Worm (Caenorhabditis elegans) whole organism, midembryonic: Measurements from ENCODE around the gene prdm-14.

Source experiments
- cog-1 ChIP-seq: sonication (generic microtip); optimal IDR thresholded peaks from 2 replicates; lab custom pipeline; 2016; ENCODE audit warnings: missing genetic modification characterization, missing compliant biosample characterization
- flt-1 ChIP-seq: fragments of 200-800 bp; sonication (Bioruptor generic); IDR thresholded peaks from 2 replicates; pipeline ENCODE4 v1.3.6; 2022; ENCODE audit warnings: missing genetic modification characterization, missing compliant biosample characterization
- ref-1 ChIP-seq: fragments of 200-800 bp; sonication (Bioruptor generic); conservative IDR thresholded peaks from 2 replicates; pipeline ENCODE4 v1.3.6; 2022; ENCODE audit warnings: missing genetic modification reagents, missing genetic modification characterization, missing compliant biosample characterization
- tab-1 ChIP-seq: fragments of 200-800 bp; sonication (Bioruptor generic); IDR thresholded peaks from 2 replicates; pipeline ENCODE4 v1.3.6; 2022; ENCODE audit warnings: missing genetic modification characterization, missing compliant biosample characterization

DNA sequence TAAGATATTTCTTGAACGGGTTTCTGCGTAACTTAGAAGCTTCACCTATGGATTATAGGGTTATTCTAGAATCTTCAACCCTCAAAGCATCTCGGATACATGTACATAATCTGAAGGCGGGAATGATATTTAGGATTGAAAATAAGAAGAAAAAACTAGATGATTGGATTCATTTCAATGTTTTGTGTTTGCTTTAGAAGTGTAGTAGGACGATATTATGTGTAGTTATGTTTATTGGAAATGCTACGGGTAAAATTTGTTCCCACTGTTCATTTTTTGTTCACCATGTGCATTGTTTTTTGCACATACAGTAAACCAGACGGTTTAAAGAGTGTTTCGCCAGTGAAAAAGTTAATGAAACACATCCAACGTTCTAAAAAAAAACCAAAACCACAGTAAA lies 34.5 kb upstream of the prdm-14 start:
- TF ChIP-seq tab-1 (GFP tag; lab: Robert Waterston, UW): no peak
- TF ChIP-seq ref-1 (GFP tag; lab: Robert Waterston, UW): no peak
- no peak for TF ChIP-seq cog-1 (tag; lab: Kevin White, UChicago)
- TF ChIP-seq flt-1 (GFP tag; lab: Robert Waterston, UW): no peak
